Worm (Caenorhabditis elegans): ENCODE data around the gene fkh-5.

DNA sequence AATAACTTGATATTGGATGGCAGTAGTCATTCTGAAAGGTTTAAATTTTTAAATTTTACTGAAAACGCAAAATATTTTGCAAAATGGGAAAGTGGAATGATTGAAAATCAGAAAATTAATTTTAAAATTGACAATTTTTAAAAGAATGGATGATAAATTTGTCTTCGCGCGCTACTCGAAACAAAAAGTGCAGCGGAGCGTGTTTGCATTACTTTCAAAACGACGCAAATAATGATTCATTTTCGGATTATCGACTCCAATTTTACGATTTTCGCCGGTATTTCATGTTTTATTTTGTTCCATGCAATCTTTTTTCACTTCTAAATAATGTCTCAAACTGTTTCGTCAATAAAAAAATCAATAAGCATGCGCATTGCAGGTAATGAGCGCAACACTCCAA is 33.8 kb downstream of the fkh-5 start, which contains the start of the genes tost-1 and arx-6:
- TF ChIP-seq ama-1 (optimal IDR thresholded peaks at IDR 0.05) (no peak), hmbx-1 (tag; optimal IDR thresholded peaks at IDR 0.05) (no peak), hmg-4 (GFP tag; optimal IDR thresholded peaks at IDR 0.05) (peak; percentile 35)

Data from whole organism, early embryonic.